Fruit fly (Drosophila melanogaster) whole organism, prepupa: ENCODE results near the gene CG31793.

Experiments used
- CG10631 ChIP-seq: fragments of 200-800 bp; sonication (Bioruptor generic); optimal IDR thresholded peaks from 2 replicates; lab custom pipeline; 2016; ENCODE audit warnings: missing biosample characterization, missing genetic modification characterization
- CG10669 ChIP-seq: fragments of 200-800 bp; sonication (Bioruptor generic); optimal IDR thresholded peaks from 3 replicates; lab custom pipeline; 2018; ENCODE audit warnings: missing biosample characterization, mild to moderate bottlenecking, missing genetic modification characterization, moderate library complexity
- CG11294 ChIP-seq: fragments of 200-800 bp; sonication (Bioruptor generic); IDR thresholded peaks from 2 replicates; pipeline ENCODE4 v1.3.6; 2022; ENCODE audit warnings: missing biosample characterization, missing genetic modification characterization
- CG15336 ChIP-seq: fragments of 200-800 bp; sonication (Bioruptor generic); IDR thresholded peaks from 2 replicates; pipeline ENCODE4 v1.3.6; 2022; ENCODE audit warnings: missing biosample characterization, missing genetic modification characterization
- CG32006 ChIP-seq: fragments of 200-800 bp; sonication (Bioruptor generic); optimal IDR thresholded peaks from 3 replicates; lab custom pipeline; 2017; ENCODE audit warnings: missing biosample characterization, mild to moderate bottlenecking, missing genetic modification characterization
- CG6163 ChIP-seq: fragments of 200-800 bp; sonication (Bioruptor generic); IDR thresholded peaks from 3 replicates; pipeline ENCODE4 v1.3.6; 2022; ENCODE audit warnings: missing biosample characterization, missing genetic modification characterization
- CG6792 ChIP-seq: fragments of 200-800 bp; sonication (Bioruptor generic); optimal IDR thresholded peaks from 3 replicates; lab custom pipeline; 2016; ENCODE audit warnings: missing biosample characterization, missing genetic modification characterization
- CG6808 ChIP-seq: fragments of 200-800 bp; sonication (Bioruptor generic); optimal IDR thresholded peaks from 3 replicates; lab custom pipeline; 2017; ENCODE audit warnings: missing biosample characterization, missing genetic modification characterization, mild to moderate bottlenecking, moderate library complexity, missing genetic modification reagents
- CG6854 ChIP-seq: fragments of 200-800 bp; sonication (Bioruptor generic); optimal IDR thresholded peaks from 2 replicates; lab custom pipeline; 2017; ENCODE audit warnings: missing biosample characterization, mild to moderate bottlenecking, missing genetic modification characterization
- CG7368 ChIP-seq: fragments of 200-800 bp; sonication (Bioruptor generic); optimal IDR thresholded peaks from 3 replicates; lab custom pipeline; 2016; ENCODE audit warnings: missing biosample characterization, missing genetic modification characterization
- CG8119 ChIP-seq: fragments of 200-800 bp; sonication (Bioruptor generic); IDR thresholded peaks from 3 replicates; pipeline ENCODE4 v1.3.6; 2022; ENCODE audit warnings: missing biosample characterization, missing genetic modification characterization
- CG9139 ChIP-seq: fragments of 200-800 bp; sonication (Bioruptor generic); optimal IDR thresholded peaks from 3 replicates; lab custom pipeline; 2017; ENCODE audit warnings: missing biosample characterization, mild to moderate bottlenecking, missing genetic modification characterization
- Eip78C ChIP-seq: fragments of 200-800 bp; sonication (Bioruptor generic); peaks from one replicate; lab custom pipeline; 2016; ENCODE audit warnings: missing biosample characterization, missing genetic modification characterization
- Eip93F ChIP-seq: fragments of 200-800 bp; sonication (Bioruptor generic); optimal IDR thresholded peaks from 2 replicates; lab custom pipeline; 2016; ENCODE audit warnings: missing biosample characterization, mild to moderate bottlenecking, missing genetic modification characterization
- Gug ChIP-seq: fragments of 200-800 bp; sonication (Bioruptor generic); IDR thresholded peaks from 2 replicates; pipeline ENCODE4 v1.3.6; 2022; ENCODE audit warnings: missing biosample characterization, missing genetic modification characterization
- Hr39 ChIP-seq: fragments of 200-800 bp; sonication (Bioruptor generic); optimal IDR thresholded peaks from 2 replicates; lab custom pipeline; 2016; ENCODE audit warnings: missing biosample characterization, missing genetic modification characterization
- Lpt ChIP-seq: fragments of 200-800 bp; sonication (Bioruptor generic); optimal IDR thresholded peaks from 3 replicates; lab custom pipeline; 2016; ENCODE audit warnings: missing biosample characterization, missing genetic modification characterization
- Met ChIP-seq: fragments of 200-800 bp; sonication (Bioruptor generic); optimal IDR thresholded peaks from 3 replicates; lab custom pipeline; 2016; ENCODE audit warnings: missing biosample characterization, missing genetic modification characterization
- Sox102F ChIP-seq: fragments of 200-800 bp; sonication (Bioruptor generic); optimal IDR thresholded peaks from 2 replicates; lab custom pipeline; 2016; ENCODE audit warnings: missing biosample characterization, mild to moderate bottlenecking, missing genetic modification characterization
- Sox15 ChIP-seq: fragments of 200-800 bp; sonication (Bioruptor generic); optimal IDR thresholded peaks from 3 replicates; lab custom pipeline; 2016; ENCODE audit warnings: missing biosample characterization, missing genetic modification characterization
- achi ChIP-seq: fragments of 200-800 bp; sonication (Bioruptor generic); optimal IDR thresholded peaks from 3 replicates; lab custom pipeline; 2016; ENCODE audit warnings: missing biosample characterization, missing genetic modification characterization
- acj6 ChIP-seq: fragments of 200-800 bp; sonication (Bioruptor generic); optimal IDR thresholded peaks from 3 replicates; lab custom pipeline; 2016; ENCODE audit warnings: missing biosample characterization, missing genetic modification characterization
- cyc ChIP-seq: fragments of 200-800 bp; sonication (Bioruptor generic); optimal IDR thresholded peaks from 3 replicates; lab custom pipeline; 2016; ENCODE audit warnings: missing biosample characterization, missing genetic modification characterization
- dac ChIP-seq: fragments of 200-800 bp; sonication (Bioruptor generic); optimal IDR thresholded peaks from 2 replicates; lab custom pipeline; 2017; ENCODE audit warnings: missing biosample characterization, mild to moderate bottlenecking, missing genetic modification characterization
- dsx ChIP-seq: fragments of 200-800 bp; optimal IDR thresholded peaks from 3 replicates; lab custom pipeline; 2019; ENCODE audit warnings: missing biosample characterization, mild to moderate bottlenecking, missing genetic modification characterization, moderate library complexity; ENCODE audit not compliant: poor library complexity, severe bottlenecking
- esn ChIP-seq: fragments of 200-800 bp; sonication (Bioruptor generic); optimal IDR thresholded peaks from 2 replicates; lab custom pipeline; 2016; ENCODE audit warnings: missing biosample characterization, mild to moderate bottlenecking, missing genetic modification characterization, moderate library complexity
- fd59A ChIP-seq: fragments of 200-800 bp; sonication (Bioruptor generic); optimal IDR thresholded peaks from 2 replicates; lab custom pipeline; 2017; ENCODE audit warnings: missing biosample characterization, mild to moderate bottlenecking, missing genetic modification characterization, missing genetic modification reagents
- fd85E ChIP-seq: fragments of 200-800 bp; sonication (Bioruptor generic); optimal IDR thresholded peaks from 3 replicates; lab custom pipeline; 2016; ENCODE audit warnings: missing biosample characterization, missing genetic modification characterization
- fkh ChIP-seq: fragments of 200-800 bp; sonication (Bioruptor generic); optimal IDR thresholded peaks from 3 replicates; lab custom pipeline; 2017; ENCODE audit warnings: missing biosample characterization, mild to moderate bottlenecking, missing genetic modification characterization, moderate library complexity
- net ChIP-seq: fragments of 200-800 bp; sonication (Bioruptor generic); optimal IDR thresholded peaks from 3 replicates; lab custom pipeline; 2016; ENCODE audit warnings: missing biosample characterization, missing genetic modification characterization
- pdm3 ChIP-seq: fragments of 200-800 bp; sonication (Bioruptor generic); optimal IDR thresholded peaks from 3 replicates; lab custom pipeline; 2016; ENCODE audit warnings: missing biosample characterization, missing genetic modification characterization
- salr ChIP-seq, 2 experiments: fragments of 200-800 bp; sonication (Bioruptor generic); optimal IDR thresholded peaks; 3 replicates each; lab custom pipeline; 2016 to 2018; ENCODE audit warnings: missing biosample characterization in 2 of 2, missing genetic modification characterization in 2 of 2, mild to moderate bottlenecking in 1 of 2
- ss ChIP-seq, 2 experiments: fragments of 200-800 bp; sonication (Bioruptor generic); optimal IDR thresholded peaks; 2 replicates in 1 of 2; 3 replicates in 1 of 2; lab custom pipeline; 2017 to 2018; ENCODE audit warnings: mild to moderate bottlenecking in 2 of 2, missing biosample characterization in 2 of 2, missing genetic modification characterization in 2 of 2, moderate library complexity in 1 of 2
- svp ChIP-seq: fragments of 200-800 bp; sonication (Bioruptor generic); peaks from one replicate; lab custom pipeline; 2016; ENCODE audit warnings: missing biosample characterization, missing genetic modification characterization
- vri ChIP-seq: fragments of 200-800 bp; sonication (Bioruptor generic); optimal IDR thresholded peaks from 3 replicates; lab custom pipeline; 2016; ENCODE audit warnings: missing biosample characterization, mild to moderate bottlenecking, missing genetic modification characterization

The CG31793 gene

dm6 chr2L:19002959-19003371, at the start of gene CG31793 (continued):
- TF ChIP-seq Lpt (GFP tag; lab: Kevin White, UChicago) = peak; percentile 28
- TF ChIP-seq CG9139 (GFP tag; lab: Kevin White, UChicago) = peak; percentile 45
- no peak for TF ChIP-seq salr (GFP tag; optimal IDR thresholded peaks at IDR 0.05; lab: Kevin White, UChicago)
- no peak for TF ChIP-seq fd85E
- no peak; the same call in 1 of the 2 replicates for TF ChIP-seq CG11294 (GFP tag; lab: Robert Waterston, UW)
- peak in 1 of 2 experiments; percentile 35 for TF ChIP-seq ss (GFP tag; optimal IDR thresholded peaks at IDR 0.05; lab: Kevin White, UChicago)
- TF ChIP-seq CG10631 (GFP tag; lab: Kevin White, UChicago) = peak; percentile 49

dm6 chr2L:18953512-18954254, 49.5 kb upstream of the CG31793 start:
- TF ChIP-seq vri (GFP tag; lab: Kevin White, UChicago) (peak; percentile 80), CG15336 (GFP tag; lab: Robert Waterston, UW) (no peak), CG32006 (GFP tag; lab: Kevin White, UChicago) (peak; percentile 17), Sox15 (GFP tag; lab: Kevin White, UChicago) (no peak), Eip78C (GFP tag; lab: Kevin White, UChicago) (peak; percentile 14), esn (GFP tag; lab: Kevin White, UChicago) (peak; percentile 35), Met (GFP tag; lab: Kevin White, UChicago) (peak; percentile 17), dsx (GFP tag; lab: Kevin White, UChicago) (peak; percentile 40), acj6 (GFP tag; lab: Kevin White, UChicago) (peak; percentile 11)

- 0 out of 3 replicates have a peak, but pooled peaks have one; percentile 24 for TF ChIP-seq CG8119 (GFP tag; lab: Robert Waterston, UW)
- no peak for TF ChIP-seq CG6792 (GFP tag; lab: Kevin White, UChicago)
- no peak for TF ChIP-seq Gug
- TF ChIP-seq CG6163 (GFP tag; lab: Robert Waterston, UW) = 0 out of 3 replicates have a peak, but pooled peaks have one; percentile 34
- TF ChIP-seq Eip93F = no peak
- TF ChIP-seq cyc (GFP tag; lab: Kevin White, UChicago) = no peak
- no peak for TF ChIP-seq Hr39 (GFP tag; lab: Kevin White, UChicago)
- peak; percentile 20 for TF ChIP-seq Sox102F (GFP tag; lab: Kevin White, UChicago)
- peak in 1 of 2 experiments; percentile 32 for TF ChIP-seq ss (GFP tag; optimal IDR thresholded peaks at IDR 0.05; lab: Kevin White, UChicago)
- peak; percentile 97 for TF ChIP-seq svp (GFP tag; lab: Kevin White, UChicago)
- TF ChIP-seq CG6854 = peak; percentile 57
- TF ChIP-seq net (GFP tag; lab: Kevin White, UChicago) = peak; percentile 33
- TF ChIP-seq fkh (GFP tag; lab: Kevin White, UChicago) = peak; percentile 35
- no peak for TF ChIP-seq CG10669 (GFP tag; lab: Kevin White, UChicago)
- TF ChIP-seq CG6808 = peak; percentile 4
- TF ChIP-seq fd59A (GFP tag; lab: Kevin White, UChicago) = no peak
- no peak for TF ChIP-seq CG7368 (GFP tag; lab: Kevin White, UChicago)
- TF ChIP-seq pdm3 (GFP tag; lab: Kevin White, UChicago) = no peak
- peak; percentile 79 for TF ChIP-seq vri (GFP tag; lab: Kevin White, UChicago)
- TF ChIP-seq dac (GFP tag; lab: Kevin White, UChicago) = no peak
- TF ChIP-seq achi (GFP tag; lab: Kevin White, UChicago) = no peak
Measured at dm6 chr2L:18954255-18954715, 48.9 kb upstream of the CG31793 start, which contains the start of gene CG10621. TSS of gene CG10621 (minus strand) at chr2L:18954431.
